Fruit fly (Drosophila melanogaster): ENCODE results near the gene CNMa.

- TF ChIP-seq Dll (optimal IDR thresholded peaks at IDR 0.05) (no peak), usp (GFP tag; optimal IDR thresholded peaks at IDR 0.05) (no peak), CG8478 (optimal IDR thresholded peaks at IDR 0.05) (no peak)
These were observed 25.3 kb upstream of the CNMa start for dm6 chr3L:1880692-1881091.

All from whole organism.